Fruit fly (Drosophila melanogaster): ENCODE data around the gene Spt3.

dm6 chr3R:11982547-11982946 is 34.4 kb upstream of the Spt3 start:
- TF ChIP-seq CG8478 (optimal IDR thresholded peaks at IDR 0.05) (no peak), CTCF (optimal IDR thresholded peaks at IDR 0.05) (no peak)
